Fruit fly (Drosophila melanogaster) whole organism: ENCODE data around the gene mRpL33.

Experiments
- CG8478 ChIP-seq: fragments of >200 bp; optimal IDR thresholded peaks from 2 replicates; lab custom pipeline; 2018; ENCODE audit warnings: inconsistent platforms
- Dll ChIP-seq: fragments of >200 bp; optimal IDR thresholded peaks from 2 replicates; lab custom pipeline; 2017
- EcR ChIP-seq, 2 experiments: fragments of >200 bp; optimal IDR thresholded peaks; 2 replicates each; lab custom pipeline; 2017; ENCODE audit warnings: missing biosample characterization in 2 of 2, missing genetic modification characterization in 2 of 2, missing genetic modification reagents in 2 of 2
- pan ChIP-seq: fragments of >200 bp; optimal IDR thresholded peaks from 2 replicates; lab custom pipeline; 2017
- psq ChIP-seq: fragments of >200 bp; optimal IDR thresholded peaks from 2 replicates; lab custom pipeline; 2017
- usp ChIP-seq: fragments of >200 bp; optimal IDR thresholded peaks from 2 replicates; lab custom pipeline; 2017; ENCODE audit warnings: missing biosample characterization, missing genetic modification characterization, mixed read lengths

DNA sequence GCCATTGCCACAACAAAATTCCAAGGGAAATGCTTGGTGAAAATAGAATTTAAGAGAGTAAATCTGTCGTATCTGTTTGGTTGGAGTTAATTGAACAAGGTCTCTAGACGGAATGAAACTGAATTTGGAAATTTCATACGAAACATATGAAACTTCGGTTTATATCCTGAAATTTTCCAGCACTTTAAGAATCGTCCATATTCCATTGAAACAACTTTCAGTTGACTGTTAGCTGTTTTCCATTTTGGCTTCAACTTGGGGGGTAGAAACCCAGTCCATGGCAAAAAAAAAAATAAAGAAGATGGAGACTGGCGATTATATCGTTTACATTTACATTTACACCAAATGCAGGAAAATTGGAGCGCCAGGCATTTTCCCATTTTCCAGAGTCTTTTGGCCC is 10.3 kb downstream of the mRpL33 start, which contains the start of gene CG15579:
- no peak for TF ChIP-seq psq (lab: Kevin White, UChicago)
- TF ChIP-seq EcR (GFP tag; optimal IDR thresholded peaks at IDR 0.05; lab: Kevin White, UChicago): no peak
- no peak for TF ChIP-seq Dll (lab: Kevin White, UChicago)
- TF ChIP-seq usp (GFP tag; lab: Kevin White, UChicago): no peak
- TF ChIP-seq pan: no peak
- TF ChIP-seq CG8478 (lab: Kevin White, UChicago): no peak
